Worm (Caenorhabditis elegans): ENCODE measurements around the gene srh-275.
A peak's percentile ranks its signal among the peaks of the same experiment; 100 is the strongest.

srh-275 gene

ce11 chrV:7386052-7386573 lies 33.3 kb downstream of the srh-275 start, which contains the start of gene srp-6:
Gene srp-6, minus strand, starts transcription at chrV:7386102.
- TF ChIP-seq pha-4 (tag; optimal IDR thresholded peaks at IDR 0.05) (no peak), mab-5 (tag; optimal IDR thresholded peaks at IDR 0.05) (no peak), unc-62 (GFP tag; optimal IDR thresholded peaks at IDR 0.05) (no peak), elt-3 (tag; optimal IDR thresholded peaks at IDR 0.05) (no peak), lin-13 (tag; optimal IDR thresholded peaks at IDR 0.05) (no peak), nhr-237 (tag; optimal IDR thresholded peaks at IDR 0.05) (no peak), sptf-1 (tag; optimal IDR thresholded peaks at IDR 0.05) (no peak), ces-1 (GFP tag; optimal IDR thresholded peaks at IDR 0.05) (no peak), bed-3 (GFP tag; optimal IDR thresholded peaks at IDR 0.05) (no peak), nhr-28 (tag; optimal IDR thresholded peaks at IDR 0.05) (no peak), snpc-4 (tag; optimal IDR thresholded peaks at IDR 0.05) (no peak), ceh-43 (GFP tag; optimal IDR thresholded peaks at IDR 0.05) (no peak), nhr-2 (tag; optimal IDR thresholded peaks at IDR 0.05) (no peak), zip-8 (tag; optimal IDR thresholded peaks at IDR 0.05) (no peak), mep-1 (tag; optimal IDR thresholded peaks at IDR 0.05) (no peak)

- TF ChIP-seq zip-8 (tag; optimal IDR thresholded peaks at IDR 0.05) (no peak), mep-1 (tag; optimal IDR thresholded peaks at IDR 0.05) (no peak), elt-1 (tag; optimal IDR thresholded peaks at IDR 0.05; ENCODE audit: borderline replicate concordance, insufficient read depth) (no peak), unc-39 (tag; optimal IDR thresholded peaks at IDR 0.05) (no peak), ceh-83 (GFP tag; optimal IDR thresholded peaks at IDR 0.05) (no peak), drap-1 (GFP tag; optimal IDR thresholded peaks at IDR 0.05) (no peak), lin-32 (GFP tag; optimal IDR thresholded peaks at IDR 0.05) (no peak), hlh-1 (tag; optimal IDR thresholded peaks at IDR 0.05) (no peak), unc-62 (GFP tag; optimal IDR thresholded peaks at IDR 0.05) (no peak), M03D4.4 (tag; optimal IDR thresholded peaks at IDR 0.05) (no peak), nhr-2 (tag; optimal IDR thresholded peaks at IDR 0.05) (no peak), nhr-12 (tag; optimal IDR thresholded peaks at IDR 0.05) (no peak), sptf-1 (tag; optimal IDR thresholded peaks at IDR 0.05) (no peak), bed-3 (GFP tag; optimal IDR thresholded peaks at IDR 0.05) (no peak), sem-2 (GFP tag; optimal IDR thresholded peaks at IDR 0.05) (no peak), tbx-8 (GFP tag; optimal IDR thresholded peaks at IDR 0.05) (no peak), pha-4 (tag; optimal IDR thresholded peaks at IDR 0.05) (no peak), mab-5 (tag; optimal IDR thresholded peaks at IDR 0.05) (no peak)
Observed at ce11 chrV:7387755-7388154, 35.0 kb downstream of the srh-275 start, which contains the start of gene C02H6.3. Gene C02H6.3, minus strand, starts transcription at chrV:7387855.

- TF ChIP-seq nhr-237 (tag; optimal IDR thresholded peaks at IDR 0.05) (no peak), nhr-28 (tag; optimal IDR thresholded peaks at IDR 0.05) (no peak), hlh-1 (tag; optimal IDR thresholded peaks at IDR 0.05) (no peak), unc-120 (tag; optimal IDR thresholded peaks at IDR 0.05; ENCODE audit: poor library complexity, severe bottlenecking) (no peak), lsy-2 (tag; optimal IDR thresholded peaks at IDR 0.05) (no peak), ceh-83 (GFP tag; optimal IDR thresholded peaks at IDR 0.05) (no peak), tbx-8 (GFP tag; optimal IDR thresholded peaks at IDR 0.05) (no peak)
Observed at ce11 chrV:7389771-7390170, 37.0 kb downstream of the srh-275 start, which contains the start of gene C02H6.1. Gene C02H6.1, minus strand, starts transcription at chrV:7389871.

ce11 chrV:7391933-7392332 lies 39.1 kb downstream of the srh-275 start, which contains the start of gene fbxa-105:
Gene fbxa-105, minus strand, starts transcription at chrV:7392029.
- TF ChIP-seq flh-1 (GFP tag; optimal IDR thresholded peaks at IDR 0.05) (no peak), lin-32 (GFP tag; optimal IDR thresholded peaks at IDR 0.05) (no peak)

- TF ChIP-seq elt-1 (tag; optimal IDR thresholded peaks at IDR 0.05; ENCODE audit: borderline replicate concordance, insufficient read depth) (no peak), ceh-83 (GFP tag; optimal IDR thresholded peaks at IDR 0.05) (no peak), unc-120 (tag; optimal IDR thresholded peaks at IDR 0.05; ENCODE audit: poor library complexity, severe bottlenecking) (no peak), zip-8 (tag; optimal IDR thresholded peaks at IDR 0.05) (peak; percentile 33), nhr-237 (tag; optimal IDR thresholded peaks at IDR 0.05) (no peak)
Observed at ce11 chrV:7395359-7395758, 42.6 kb downstream of the srh-275 start, which contains the start of gene srx-9. Gene srx-9, minus strand, starts transcription at chrV:7395459.

- no peak for TF ChIP-seq flh-1 (GFP tag; optimal IDR thresholded peaks at IDR 0.05)
- no peak for TF ChIP-seq mls-2 (tag; optimal IDR thresholded peaks at IDR 0.05)
- TF ChIP-seq lin-13 (tag; optimal IDR thresholded peaks at IDR 0.05): no peak
- TF ChIP-seq unc-39 (tag; optimal IDR thresholded peaks at IDR 0.05): no peak
- TF ChIP-seq unc-62 (GFP tag; optimal IDR thresholded peaks at IDR 0.05): no peak
- no peak for TF ChIP-seq bed-3 (GFP tag; optimal IDR thresholded peaks at IDR 0.05)
- TF ChIP-seq tbx-8 (GFP tag; optimal IDR thresholded peaks at IDR 0.05): no peak
- no peak for TF ChIP-seq lin-32 (GFP tag; optimal IDR thresholded peaks at IDR 0.05)
- no peak for TF ChIP-seq ztf-11 (tag; optimal IDR thresholded peaks at IDR 0.05)
- TF ChIP-seq elt-1 (tag; optimal IDR thresholded peaks at IDR 0.05; ENCODE audit: borderline replicate concordance, insufficient read depth): no peak
- no peak for TF ChIP-seq lsy-2 (tag; optimal IDR thresholded peaks at IDR 0.05)
- TF ChIP-seq ceh-83 (GFP tag; optimal IDR thresholded peaks at IDR 0.05): no peak
- TF ChIP-seq mep-1 (tag; optimal IDR thresholded peaks at IDR 0.05): no peak
- TF ChIP-seq nhr-76 (tag; optimal IDR thresholded peaks at IDR 0.05): no peak
- TF ChIP-seq ces-1 (GFP tag; optimal IDR thresholded peaks at IDR 0.05): no peak
Observed at ce11 chrV:7399202-7399601, 46.4 kb downstream of the srh-275 start, which contains the start of gene gst-41. Gene gst-41, minus strand, starts transcription at chrV:7399302.
